Fruit fly (Drosophila melanogaster): ENCODE measurements around the gene CG11600.

dm6 chr3R:12645771-12646317 lies 9.5 kb downstream of the CG11600 start:
- TF ChIP-seq N (GFP tag; optimal IDR thresholded peaks at IDR 0.05) (no peak), tai (GFP tag; optimal IDR thresholded peaks at IDR 0.05) (no peak), CG32264 (GFP tag; optimal IDR thresholded peaks at IDR 0.05) (no peak), Rel (GFP tag; optimal IDR thresholded peaks at IDR 0.05) (no peak), Rel (tag; optimal IDR thresholded peaks at IDR 0.05) (no peak), ey (GFP tag; optimal IDR thresholded peaks at IDR 0.05) (no peak), GATAd (GFP tag; optimal IDR thresholded peaks at IDR 0.05) (no peak), pan (optimal IDR thresholded peaks at IDR 0.05) (no peak), Vsx2 (GFP tag; optimal IDR thresholded peaks at IDR 0.05; ENCODE audit: partially characterized antibody) (no peak), psq (GFP tag; optimal IDR thresholded peaks at IDR 0.05) (no peak), CrebA (GFP tag; optimal IDR thresholded peaks at IDR 0.05; ENCODE audit: borderline replicate concordance) (no peak), h (GFP tag; optimal IDR thresholded peaks at IDR 0.05) (no peak)

Data from whole organism, wandering third instar larva.